Fruit fly (Drosophila melanogaster) whole organism, wandering third instar larva: Measurements from ENCODE around the gene Sf3a2.
A peak's percentile ranks its signal among the peaks of the same experiment; 100 is the strongest.

Experiments used
- Abd-B ChIP-seq: fragments of >200 bp; optimal IDR thresholded peaks from 2 replicates; lab custom pipeline; 2017; ENCODE audit warnings: missing biosample characterization, missing genetic modification characterization
- CG32264 ChIP-seq: fragments of 200-800 bp; sonication (Bioruptor generic); optimal IDR thresholded peaks from 2 replicates; lab custom pipeline; 2016; ENCODE audit warnings: missing biosample characterization, missing genetic modification characterization
- CG9705 ChIP-seq: fragments of 200-800 bp; sonication (Bioruptor generic); optimal IDR thresholded peaks from 2 replicates; lab custom pipeline; 2018; ENCODE audit warnings: missing biosample characterization, mild to moderate bottlenecking, missing genetic modification characterization
- Dif ChIP-seq: fragments of 200-275, 200-300 bp; sonication (Bioruptor generic); optimal IDR thresholded peaks from 2 replicates; lab custom pipeline; 2018; ENCODE audit warnings: missing biosample characterization, missing genetic modification characterization; ENCODE audit not compliant: partially characterized antibody
- HLH106 ChIP-seq: fragments of 200-800 bp; optimal IDR thresholded peaks from 3 replicates; lab custom pipeline; 2019; ENCODE audit warnings: missing biosample characterization, mild to moderate bottlenecking, missing genetic modification characterization, moderate library complexity
- Hnf4 ChIP-seq: fragments of 200-800 bp; sonication (Bioruptor generic); optimal IDR thresholded peaks from 2 replicates; lab custom pipeline; 2016; ENCODE audit warnings: missing biosample characterization, mild to moderate bottlenecking, missing genetic modification characterization
- Hr83 ChIP-seq: fragments of 200-300 bp; sonication (Bioruptor generic); optimal IDR thresholded peaks from 2 replicates; lab custom pipeline; 2016; ENCODE audit warnings: missing biosample characterization, mild to moderate bottlenecking, missing genetic modification characterization, moderate library complexity; ENCODE audit not compliant: poor library complexity, severe bottlenecking
- Jra ChIP-seq: sonication (Bioruptor generic); optimal IDR thresholded peaks from 2 replicates; lab custom pipeline; 2016; ENCODE audit warnings: missing biosample characterization, missing genetic modification characterization
- Mio ChIP-seq: sonication (Bioruptor generic); optimal IDR thresholded peaks from 2 replicates; lab custom pipeline; 2016; ENCODE audit warnings: missing biosample characterization, missing genetic modification characterization
- Myc ChIP-seq: fragments of >200 bp; optimal IDR thresholded peaks from 2 replicates; lab custom pipeline; 2017
- N ChIP-seq: fragments of >200 bp; optimal IDR thresholded peaks from 2 replicates; lab custom pipeline; 2018; ENCODE audit warnings: missing biosample characterization, missing external identifiers, missing genetic modification characterization
- OdsH ChIP-seq: fragments of 200-800 bp; sonication (Bioruptor generic); optimal IDR thresholded peaks from 2 replicates; lab custom pipeline; 2016; ENCODE audit warnings: missing biosample characterization, mild to moderate bottlenecking, missing genetic modification characterization
- Sp1 ChIP-seq: fragments of 200-800 bp; sonication (Bioruptor generic); optimal IDR thresholded peaks from 3 replicates; lab custom pipeline; 2019; ENCODE audit warnings: missing biosample characterization, mild to moderate bottlenecking, missing genetic modification characterization, moderate library complexity
- br ChIP-seq: fragments of 200-800 bp; sonication (Bioruptor generic); optimal IDR thresholded peaks from 2 replicates; lab custom pipeline; 2016; ENCODE audit warnings: missing biosample characterization, missing genetic modification characterization
- dl ChIP-seq, 2 experiments: fragments of 175-275, 200-275 bp in 1 of 2; fragments of 200-275 bp in 1 of 2; sonication (Bioruptor generic); optimal IDR thresholded peaks; lab custom pipeline; 2018; ENCODE audit warnings: mild to moderate bottlenecking in 2 of 2, missing biosample characterization in 2 of 2, missing genetic modification characterization in 2 of 2, moderate library complexity in 2 of 2; ENCODE audit not compliant: partially characterized antibody in 2 of 2, insufficient read depth in 1 of 2
- dmrt93B ChIP-seq: fragments of 200-800 bp; sonication (Bioruptor generic); optimal IDR thresholded peaks from 2 replicates; lab custom pipeline; 2018; ENCODE audit warnings: missing biosample characterization, mild to moderate bottlenecking, missing genetic modification characterization
- dsf ChIP-seq: sonication (Bioruptor generic); optimal IDR thresholded peaks from 2 replicates; lab custom pipeline; 2016; ENCODE audit warnings: missing biosample characterization, missing genetic modification characterization, borderline replicate concordance
- ey ChIP-seq: fragments of 200-800 bp; sonication (Bioruptor generic); optimal IDR thresholded peaks from 2 replicates; lab custom pipeline; 2016; ENCODE audit warnings: missing biosample characterization, missing genetic modification characterization
- foxo ChIP-seq, 2 experiments: fragments of 200-800 bp; sonication (Bioruptor generic); optimal IDR thresholded peaks; 2 replicates in 1 of 2; 3 replicates in 1 of 2; lab custom pipeline; 2016 to 2017; ENCODE audit warnings: missing biosample characterization in 2 of 2, missing genetic modification characterization in 2 of 2
- h ChIP-seq: fragments of 200-800 bp; sonication (Bioruptor generic); optimal IDR thresholded peaks from 3 replicates; lab custom pipeline; 2016; ENCODE audit warnings: missing biosample characterization, mild to moderate bottlenecking, missing genetic modification characterization
- lola ChIP-seq: fragments of >200 bp; optimal IDR thresholded peaks from 2 replicates; lab custom pipeline; 2017; ENCODE audit warnings: missing biosample characterization, missing genetic modification characterization
- pan ChIP-seq: fragments of >200 bp; optimal IDR thresholded peaks from 2 replicates; lab custom pipeline; 2017
- rgr ChIP-seq: fragments of 200-800 bp; sonication (Bioruptor generic); optimal IDR thresholded peaks from 3 replicates; lab custom pipeline; 2016; ENCODE audit warnings: missing biosample characterization, mild to moderate bottlenecking, missing genetic modification characterization
- tai ChIP-seq: sonication (Bioruptor generic); optimal IDR thresholded peaks from 2 replicates; lab custom pipeline; 2016; ENCODE audit warnings: missing biosample characterization, missing genetic modification characterization
- usp ChIP-seq: fragments of >200 bp; optimal IDR thresholded peaks from 2 replicates; lab custom pipeline; 2017; ENCODE audit warnings: missing biosample characterization, missing genetic modification characterization

Sf3a2 gene

dm6 chr3L:12780997-12781396, 32.8 kb downstream of the Sf3a2 start, which contains the start of the genes CG10969 and CG17666:
Gene CG10969 (minus strand): TSS chr3L:12781097.
Gene CG17666 (plus strand): TSS chr3L:12781325.
- TF ChIP-seq usp (GFP tag; lab: Kevin White, UChicago) (no peak), foxo (GFP tag; optimal IDR thresholded peaks at IDR 0.05; lab: Kevin White, UChicago) (no peak), Abd-B (GFP tag; lab: Kevin White, UChicago) (no peak), CG9705 (GFP tag; lab: Kevin White, UChicago) (no peak), CG32264 (no peak), lola (GFP tag; lab: Kevin White, UChicago) (no peak), dl (GFP tag; optimal IDR thresholded peaks at IDR 0.05; lab: Kevin White, UChicago; ENCODE audit: insufficient read depth in 1 of 2, partially characterized antibody in 2 of 2) (no peak), OdsH (GFP tag; lab: Kevin White, UChicago) (no peak), br (GFP tag; lab: Kevin White, UChicago) (no peak), Jra (no peak)

dm6 chr3L:12778616-12779015, 35.2 kb downstream of the Sf3a2 start, which contains the start of gene CG32106:
Gene CG32106 (minus strand): TSS chr3L:12778716.
- TF ChIP-seq Myc (lab: Kevin White, UChicago) = no peak
- no peak for TF ChIP-seq Jra
- no peak for TF ChIP-seq OdsH (GFP tag; lab: Kevin White, UChicago)
- no peak for TF ChIP-seq pan
- no peak for TF ChIP-seq usp (GFP tag; lab: Kevin White, UChicago)
- TF ChIP-seq rgr = no peak

- TF ChIP-seq HLH106 (tag; lab: Kevin White, UChicago) (no peak), Hr83 (GFP tag; lab: Kevin White, UChicago) (peak; percentile 80), tai (GFP tag; lab: Kevin White, UChicago) (peak; percentile 55), N (no peak), Dif (no peak), pan (no peak), dsf (GFP tag; lab: Kevin White, UChicago) (no peak), CG9705 (GFP tag; lab: Kevin White, UChicago) (no peak), Hnf4 (GFP tag; lab: Kevin White, UChicago) (no peak), h (GFP tag; lab: Kevin White, UChicago) (no peak), CG32264 (no peak), usp (GFP tag; lab: Kevin White, UChicago) (no peak), Sp1 (no peak), Abd-B (GFP tag; lab: Kevin White, UChicago) (no peak), dmrt93B (GFP tag; lab: Kevin White, UChicago) (no peak), ey (GFP tag; lab: Kevin White, UChicago) (no peak), Jra (peak; percentile 42), Mio (no peak)
- TF ChIP-seq, all 38 proteins: peak for 3
Observed at dm6 chr3L:12772740-12773686, 40.8 kb downstream of the Sf3a2 start, which contains the start of gene Hip1. Gene Hip1 (minus strand): TSS chr3L:12773573.
